Fruit fly (Drosophila melanogaster) whole organism, adult: ENCODE data around the gene Doc1.

Experiments used
- CG11617 ChIP-seq: fragments of 200-800 bp; sonication (Bioruptor generic); optimal IDR thresholded peaks from 2 replicates; lab custom pipeline; 2017; ENCODE audit warnings: mild to moderate bottlenecking, missing biosample characterization, missing genetic modification reagents, missing genetic modification characterization
- CG12768 ChIP-seq: fragments of 200-800 bp; sonication (Bioruptor generic); optimal IDR thresholded peaks from 2 replicates; lab custom pipeline; 2017; ENCODE audit warnings: missing biosample characterization, missing genetic modification characterization, mild to moderate bottlenecking, moderate library complexity, missing genetic modification reagents
- CG14711 ChIP-seq: fragments of 200-800 bp; sonication (Bioruptor generic); optimal IDR thresholded peaks from 2 replicates; lab custom pipeline; 2018; ENCODE audit warnings: missing biosample characterization, mild to moderate bottlenecking, missing genetic modification characterization, moderate library complexity
- CG1620 ChIP-seq: fragments of 200-800 bp; sonication (Bioruptor generic); optimal IDR thresholded peaks from 2 replicates; lab custom pipeline; 2016; ENCODE audit warnings: missing biosample characterization, missing genetic modification characterization
- CG33017 ChIP-seq: fragments of 200-800 bp; sonication (Bioruptor generic); optimal IDR thresholded peaks from 2 replicates; lab custom pipeline; 2018; ENCODE audit warnings: missing biosample characterization, mild to moderate bottlenecking, missing genetic modification characterization, moderate library complexity
- CG5204 ChIP-seq: fragments of 200-800 bp; sonication (Bioruptor generic); optimal IDR thresholded peaks from 2 replicates; lab custom pipeline; 2016; ENCODE audit warnings: missing biosample characterization, missing genetic modification characterization
- CG7045 ChIP-seq: fragments of 200-800 bp; sonication (Bioruptor generic); optimal IDR thresholded peaks from 2 replicates; lab custom pipeline; 2017; ENCODE audit warnings: missing biosample characterization, mild to moderate bottlenecking, missing genetic modification characterization
- CG7101 ChIP-seq: fragments of 200-800 bp; sonication (Bioruptor generic); optimal IDR thresholded peaks from 2 replicates; lab custom pipeline; 2018; ENCODE audit warnings: missing biosample characterization, mild to moderate bottlenecking, missing genetic modification characterization, moderate library complexity
- Clk ChIP-seq: fragments of 200-800 bp; sonication (Bioruptor generic); optimal IDR thresholded peaks from 2 replicates; lab custom pipeline; 2017; ENCODE audit warnings: missing biosample characterization, missing genetic modification characterization
- Crg-1 ChIP-seq: fragments of 200-800 bp; sonication (Bioruptor generic); optimal IDR thresholded peaks from 2 replicates; lab custom pipeline; 2016; ENCODE audit warnings: missing biosample characterization, missing genetic modification characterization
- Hr96 ChIP-seq: fragments of 200-800 bp; sonication (Bioruptor generic); optimal IDR thresholded peaks from 2 replicates; lab custom pipeline; 2016; ENCODE audit warnings: missing biosample characterization, missing genetic modification characterization
- Mnt ChIP-seq: fragments of 200-800 bp; sonication (Bioruptor generic); optimal IDR thresholded peaks from 2 replicates; lab custom pipeline; 2016; ENCODE audit warnings: missing biosample characterization, mild to moderate bottlenecking, missing genetic modification characterization
- bab1 ChIP-seq: fragments of 200-800 bp; sonication (Bioruptor generic); optimal IDR thresholded peaks from 3 replicates; lab custom pipeline; 2019; ENCODE audit warnings: missing biosample characterization, mild to moderate bottlenecking, missing genetic modification characterization, moderate library complexity
- cic ChIP-seq: fragments of 200-800 bp; sonication (Bioruptor generic); optimal IDR thresholded peaks from 2 replicates; lab custom pipeline; 2017; ENCODE audit warnings: missing biosample characterization, mild to moderate bottlenecking, missing genetic modification characterization, moderate library complexity
- cnc ChIP-seq, 2 experiments: fragments of >200 bp; optimal IDR thresholded peaks; 2 replicates each; lab custom pipeline; 2017
- kay ChIP-seq: fragments of 200-800 bp; sonication (Bioruptor generic); peaks from one replicate; lab custom pipeline; 2016; ENCODE audit warnings: missing biosample characterization, missing genetic modification characterization, borderline replicate concordance
- ovo ChIP-seq: fragments of 200-800 bp; sonication (Bioruptor generic); optimal IDR thresholded peaks from 2 replicates; lab custom pipeline; 2016; ENCODE audit warnings: missing biosample characterization, missing genetic modification characterization
- pad ChIP-seq: fragments of 200-800 bp; sonication (Bioruptor generic); optimal IDR thresholded peaks from 3 replicates; lab custom pipeline; 2017; ENCODE audit warnings: missing biosample characterization, missing genetic modification characterization, mild to moderate bottlenecking, moderate library complexity, missing genetic modification reagents
- tj ChIP-seq: fragments of 200-800 bp; sonication (Bioruptor generic); optimal IDR thresholded peaks from 3 replicates; lab custom pipeline; 2017; ENCODE audit warnings: missing biosample characterization, mild to moderate bottlenecking, missing genetic modification characterization, moderate library complexity
- toe ChIP-seq: fragments of 200-800 bp; sonication (Bioruptor generic); optimal IDR thresholded peaks from 2 replicates; lab custom pipeline; 2016; ENCODE audit warnings: missing biosample characterization, missing genetic modification characterization

The Doc1 gene

dm6 chr3L:9062816-9063215 is 21.6 kb downstream of the Doc1 start:
- TF ChIP-seq CG14711 (tag; lab: Kevin White, UChicago) (peak; percentile 6), Mnt (GFP tag; lab: Kevin White, UChicago) (no peak)

dm6 chr3L:9063607-9064006 is 22.4 kb downstream of the Doc1 start:
- TF ChIP-seq pad (GFP tag; lab: Kevin White, UChicago): no peak
- TF ChIP-seq Mnt (GFP tag; lab: Kevin White, UChicago): peak; percentile 53
- peak; percentile 65 for TF ChIP-seq cic (GFP tag; lab: Kevin White, UChicago)
- no peak for TF ChIP-seq CG7045 (GFP tag; lab: Kevin White, UChicago)
- no peak for TF ChIP-seq Clk
- TF ChIP-seq CG33017: no peak
- peak; percentile 69 for TF ChIP-seq kay (GFP tag; lab: Kevin White, UChicago)

dm6 chr3L:9064207-9064754 is 23.1 kb downstream of the Doc1 start:
- TF ChIP-seq CG5204 (GFP tag; lab: Kevin White, UChicago) (no peak), CG7101 (tag; lab: Kevin White, UChicago) (no peak), bab1 (GFP tag; lab: Kevin White, UChicago) (no peak), kay (GFP tag; lab: Kevin White, UChicago) (peak; percentile 95)

dm6 chr3L:9064976-9065761 is 24.0 kb downstream of the Doc1 start:
- TF ChIP-seq cic (GFP tag; lab: Kevin White, UChicago) (no peak), Crg-1 (GFP tag; lab: Kevin White, UChicago) (peak; percentile 67), CG1620 (GFP tag; lab: Kevin White, UChicago) (peak; percentile 25), tj (peak; percentile 84), CG7045 (GFP tag; lab: Kevin White, UChicago) (peak; percentile 74), Clk (peak; percentile 28), cnc (optimal IDR thresholded peaks at IDR 0.05; lab: Kevin White, UChicago) (no peak), CG7101 (tag; lab: Kevin White, UChicago) (peak; percentile 73), bab1 (GFP tag; lab: Kevin White, UChicago) (no peak), CG33017 (peak; percentile 67), toe (peak; percentile 61), pad (GFP tag; lab: Kevin White, UChicago) (peak; percentile 56), ovo (no peak), CG14711 (tag; lab: Kevin White, UChicago) (peak; percentile 71), Hr96 (GFP tag; lab: Kevin White, UChicago) (peak; percentile 42), Mnt (GFP tag; lab: Kevin White, UChicago) (no peak), CG12768 (GFP tag; lab: Kevin White, UChicago) (peak; percentile 49), kay (GFP tag; lab: Kevin White, UChicago) (no peak), CG5204 (GFP tag; lab: Kevin White, UChicago) (peak; percentile 80), CG11617 (GFP tag; lab: Kevin White, UChicago) (peak; percentile 88)

dm6 chr3L:9065997-9066441 is 24.8 kb downstream of the Doc1 start, which contains the start of gene Argk1:
Gene Argk1 (minus strand): TSS chr3L:9066027.
- no peak for TF ChIP-seq pad (GFP tag; lab: Kevin White, UChicago)
- TF ChIP-seq Clk: no peak
- TF ChIP-seq CG14711 (tag; lab: Kevin White, UChicago): peak; percentile 19
- no peak for TF ChIP-seq cnc (optimal IDR thresholded peaks at IDR 0.05; lab: Kevin White, UChicago)
- TF ChIP-seq CG7101 (tag; lab: Kevin White, UChicago): peak; percentile 60
- TF ChIP-seq kay (GFP tag; lab: Kevin White, UChicago): peak; percentile 94
- no peak for TF ChIP-seq CG1620 (GFP tag; lab: Kevin White, UChicago)
- peak; percentile 44 for TF ChIP-seq CG12768 (GFP tag; lab: Kevin White, UChicago)
- no peak for TF ChIP-seq Mnt (GFP tag; lab: Kevin White, UChicago)
- no peak for TF ChIP-seq bab1 (GFP tag; lab: Kevin White, UChicago)
- peak; percentile 85 for TF ChIP-seq CG11617 (GFP tag; lab: Kevin White, UChicago)
- no peak for TF ChIP-seq cic (GFP tag; lab: Kevin White, UChicago)
- TF ChIP-seq Crg-1 (GFP tag; lab: Kevin White, UChicago): no peak
- peak; percentile 77 for TF ChIP-seq CG5204 (GFP tag; lab: Kevin White, UChicago)
- no peak for TF ChIP-seq ovo
- peak; percentile 47 for TF ChIP-seq Hr96 (GFP tag; lab: Kevin White, UChicago)
- TF ChIP-seq tj: peak; percentile 36
- peak; percentile 83 for TF ChIP-seq CG33017
- peak; percentile 59 for TF ChIP-seq CG7045 (GFP tag; lab: Kevin White, UChicago)
- peak; percentile 33 for TF ChIP-seq toe

- TF ChIP-seq CG5204 (GFP tag; lab: Kevin White, UChicago) (no peak), cic (GFP tag; lab: Kevin White, UChicago) (peak; percentile 99), CG11617 (GFP tag; lab: Kevin White, UChicago) (no peak), kay (GFP tag; lab: Kevin White, UChicago) (no peak), CG7045 (GFP tag; lab: Kevin White, UChicago) (no peak), Clk (peak; percentile 24), cnc (optimal IDR thresholded peaks at IDR 0.05; lab: Kevin White, UChicago) (no peak), CG1620 (GFP tag; lab: Kevin White, UChicago) (no peak)
These were observed 25.4 kb downstream of the Doc1 start for dm6 chr3L:9066509-9067021.
